Worm (Caenorhabditis elegans) whole organism, L4 larva: ENCODE data around the gene cpt-1.

Experiments
- hlh-30 ChIP-seq: sonication (generic microtip); optimal IDR thresholded peaks from 2 replicates; lab custom pipeline; 2017; ENCODE audit warnings: antibody characterized with exemption, mild to moderate bottlenecking, missing genetic modification characterization, missing compliant biosample characterization; ENCODE audit not compliant: insufficient read depth
- madf-9 ChIP-seq: fragments of 200-800 bp; sonication (Bioruptor generic); conservative IDR thresholded peaks from 2 replicates; pipeline ENCODE4 v1.3.6; 2022; ENCODE audit warnings: missing genetic modification reagents, missing genetic modification characterization, missing compliant biosample characterization
- mdt-29 ChIP-seq: fragments of 200-800 bp; sonication (Bioruptor generic); IDR thresholded peaks from 2 replicates; pipeline ENCODE4 v1.3.6; 2022; ENCODE audit warnings: missing genetic modification reagents, missing genetic modification characterization, missing compliant biosample characterization
- nhr-25 ChIP-seq: sonication (generic microtip); optimal IDR thresholded peaks from 2 replicates; lab custom pipeline; 2017; ENCODE audit warnings: missing genetic modification characterization, mild to moderate bottlenecking, missing compliant biosample characterization, antibody characterized with exemption, moderate library complexity, borderline replicate concordance; ENCODE audit not compliant: insufficient read depth
- nhr-42 ChIP-seq: fragments of 200-800 bp; sonication (Bioruptor generic); IDR thresholded peaks from 2 replicates; pipeline ENCODE4 v1.3.6; 2022; ENCODE audit warnings: missing genetic modification characterization, missing compliant biosample characterization
- pha-4 ChIP-seq, 2 experiments: fragments of 150-350 bp in 1 of 2; fragments of 200-800 bp in 1 of 2; sonication (Bioruptor generic) in 1 of 2; IDR thresholded peaks in 1 of 2; optimal IDR thresholded peaks in 1 of 2; 2 replicates each; pipeline versions ENCODE4 v1.3.6 to Lab custom; 2014 to 2022; ENCODE audit warnings: missing genetic modification characterization in 2 of 2, missing genetic modification reagents in 2 of 2, missing biosample characterization in 1 of 2, missing compliant biosample characterization in 1 of 2
- skn-1 ChIP-seq: fragments of 150-350 bp; optimal IDR thresholded peaks from 2 replicates; lab custom pipeline; 2014; ENCODE audit warnings: missing biosample characterization, missing genetic modification characterization
- unc-130 ChIP-seq: sonication (generic microtip); optimal IDR thresholded peaks from 2 replicates; lab custom pipeline; 2016; ENCODE audit warnings: missing genetic modification reagents, missing genetic modification characterization, missing compliant biosample characterization
- zag-1 ChIP-seq: fragments of 150-350 bp; optimal IDR thresholded peaks from 2 replicates; lab custom pipeline; 2014; ENCODE audit warnings: missing biosample characterization, missing genetic modification characterization
- ztf-11 ChIP-seq: fragments of 150-350 bp; optimal IDR thresholded peaks from 2 replicates; lab custom pipeline; 2014; ENCODE audit warnings: missing biosample characterization, missing genetic modification characterization

DNA sequence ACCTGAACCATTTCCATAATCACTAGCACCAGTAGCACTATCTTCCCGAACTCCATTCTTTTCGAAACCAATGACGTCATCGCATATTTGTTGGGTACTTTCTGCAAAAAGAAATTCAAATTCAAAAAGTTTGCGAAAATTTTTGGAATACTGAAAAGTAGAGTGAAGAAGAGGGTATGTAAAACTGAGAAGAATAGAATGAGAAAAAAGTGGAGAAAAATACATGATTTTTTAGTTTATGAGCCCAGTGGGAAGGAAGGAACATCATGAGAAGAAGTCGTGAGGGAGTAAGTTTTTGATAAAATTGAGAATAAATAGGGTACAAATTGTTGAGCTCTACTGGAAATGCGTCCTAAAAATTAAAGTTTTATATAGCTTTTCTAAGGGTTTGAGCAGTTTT, 43.8 kb upstream of the cpt-1 start, which contains the start of gene lgc-35:
- no peak for TF ChIP-seq nhr-25 (tag; lab: Kevin White, UChicago)
- TF ChIP-seq nhr-42 (GFP tag; lab: Robert Waterston, UW): no peak
- no peak for TF ChIP-seq skn-1 (tag; lab: Kevin White, UChicago)
- TF ChIP-seq mdt-29 (GFP tag; lab: Robert Waterston, UW): no peak
- TF ChIP-seq hlh-30: no peak
- TF ChIP-seq unc-130: no peak
- no peak for TF ChIP-seq madf-9
- TF ChIP-seq zag-1 (tag; lab: Kevin White, UChicago): no peak
- TF ChIP-seq pha-4 (GFP tag; IDR thresholded peaks at IDR 0.05; lab: Robert Waterston, UW): no peak
- TF ChIP-seq pha-4 (tag; optimal IDR thresholded peaks at IDR 0.05; lab: Kevin White, UChicago): no peak
- TF ChIP-seq ztf-11 (tag; lab: Kevin White, UChicago): no peak
